Worm (Caenorhabditis elegans): ENCODE results near the gene pes-8.
A peak's percentile ranks its signal among the peaks of the same experiment; 100 is the strongest.

Gene pes-8

ce11 chrX:9300379-9300778 lies 48.8 kb downstream of the pes-8 start:
- TF ChIP-seq pag-3 (tag; optimal IDR thresholded peaks at IDR 0.05; ENCODE audit: borderline replicate concordance, insufficient read depth) (no peak), lin-39 (tag; optimal IDR thresholded peaks at IDR 0.05) (no peak)

- TF ChIP-seq egl-13 (tag; optimal IDR thresholded peaks at IDR 0.05): no peak
- no peak for TF ChIP-seq nhr-19 (GFP tag; conservative IDR thresholded peaks at IDR 0.05)
- no peak for TF ChIP-seq lin-39 (tag; optimal IDR thresholded peaks at IDR 0.05)
- no peak for TF ChIP-seq aha-1 (tag; optimal IDR thresholded peaks at IDR 0.05)
- TF ChIP-seq grh-1 (GFP tag; IDR thresholded peaks at IDR 0.05): no peak
- no peak for TF ChIP-seq mef-2 (tag; optimal IDR thresholded peaks at IDR 0.05)
- no peak for TF ChIP-seq zag-1 (tag; optimal IDR thresholded peaks at IDR 0.05)
- no peak for TF ChIP-seq swsn-7 (tag; optimal IDR thresholded peaks at IDR 0.05)
- TF ChIP-seq irx-1 (tag; optimal IDR thresholded peaks at IDR 0.05): no peak
- TF ChIP-seq isw-1 (GFP tag; IDR thresholded peaks at IDR 0.05): no peak
These were observed 51.2 kb downstream of the pes-8 start for ce11 chrX:9302763-9303162.

ce11 chrX:9303422-9303821 lies 51.8 kb downstream of the pes-8 start, which contains the start of gene tmc-2:
tmc-2 (plus strand) TSS chrX:9303722.
- TF ChIP-seq rnt-1 (tag; optimal IDR thresholded peaks at IDR 0.05) (no peak), efl-1 (optimal IDR thresholded peaks at IDR 0.05) (no peak), efl-1 (GFP tag; optimal IDR thresholded peaks at IDR 0.05 in 1 of 2) (peak in 1 of 2 experiments; percentile 46), unc-86 (tag; optimal IDR thresholded peaks at IDR 0.05) (no peak)

All from whole organism, L1 larva.